Fruit fly (Drosophila melanogaster) whole organism, prepupa: Measurements from ENCODE around the gene CG5913.

Experiments used
- CG11294 ChIP-seq: fragments of 200-800 bp; sonication (Bioruptor generic); IDR thresholded peaks from 2 replicates; pipeline ENCODE4 v1.3.6; 2022; ENCODE audit warnings: missing biosample characterization, missing genetic modification characterization
- CG3032 ChIP-seq: fragments of 200-800 bp; optimal IDR thresholded peaks from 2 replicates; lab custom pipeline; 2019; ENCODE audit warnings: missing biosample characterization, mild to moderate bottlenecking, missing genetic modification characterization, moderate library complexity
- Hr4 ChIP-seq: fragments of 200-800 bp; sonication (Bioruptor generic); optimal IDR thresholded peaks from 3 replicates; lab custom pipeline; 2016; ENCODE audit warnings: missing biosample characterization, missing genetic modification characterization

- no peak for TF ChIP-seq Hr4 (GFP tag; lab: Kevin White, UChicago)
- no peak for TF ChIP-seq CG3032 (tag; lab: Kevin White, UChicago)
- TF ChIP-seq CG11294 (GFP tag; lab: Robert Waterston, UW): no peak
Observed at dm6 chr3R:25919912-25920311, 26.6 kb downstream of the CG5913 start.
